Fruit fly (Drosophila melanogaster): ENCODE data around the gene CG34012.

Gene CG34012

dm6 chr3L:11097982-11098663 lies 11.2 kb downstream of the CG34012 start, which contains the start of the genes Irbp18 and APP-BP1 (continued):
- TF ChIP-seq cwo (GFP tag; optimal IDR thresholded peaks at IDR 0.05) (peak; percentile 90), sug (tag; optimal IDR thresholded peaks at IDR 0.05) (peak; percentile 89), CG12299 (tag; optimal IDR thresholded peaks at IDR 0.05) (peak; percentile 85), CG13287 (GFP tag; IDR thresholded peaks at IDR 0.05; ENCODE audit: partially characterized antibody) (no peak), sens-2 (GFP tag; IDR thresholded peaks at IDR 0.05) (peak; percentile 72), CG10366 (GFP tag; IDR thresholded peaks at IDR 0.05) (peak; percentile 84), E2f2 (GFP tag; IDR thresholded peaks at IDR 0.05) (peak; percentile 63), crol (GFP tag; IDR thresholded peaks at IDR 0.05) (peak; percentile 43; the same call in 1 of the 2 replicates), Hr39 (optimal IDR thresholded peaks at IDR 0.05) (no peak), Oaz (GFP tag; IDR thresholded peaks at IDR 0.05) (peak; percentile 70), az2 (GFP tag; optimal IDR thresholded peaks at IDR 0.05) (peak; percentile 96), CG13624 (GFP tag; optimal IDR thresholded peaks at IDR 0.05) (peak; percentile 95), CG2875 (GFP tag; optimal IDR thresholded peaks at IDR 0.05) (peak; percentile 90), Rfx (GFP tag; IDR thresholded peaks at IDR 0.05) (peak; percentile 90), Fer3 (tag; optimal IDR thresholded peaks at IDR 0.05) (peak; percentile 90), CG2678 (tag; optimal IDR thresholded peaks at IDR 0.05) (peak; percentile 95), nom (GFP tag; optimal IDR thresholded peaks at IDR 0.05) (peak; percentile 76), CG10565 (GFP tag; optimal IDR thresholded peaks at IDR 0.05) (peak; percentile 89), CrebB (tag; optimal IDR thresholded peaks at IDR 0.05) (peak; percentile 83), mld (GFP tag; IDR thresholded peaks at IDR 0.05; ENCODE audit: partially characterized antibody) (no peak), Max (GFP tag; optimal IDR thresholded peaks at IDR 0.05) (peak; percentile 97), HLH3B (GFP tag; IDR thresholded peaks at IDR 0.05) (peak; percentile 75), Side (GFP tag; optimal IDR thresholded peaks at IDR 0.05) (peak; percentile 92), CG1603 (tag; optimal IDR thresholded peaks at IDR 0.05) (peak; percentile 88), Mes4 (GFP tag; optimal IDR thresholded peaks at IDR 0.05) (peak; percentile 90), Tbp (GFP tag; optimal IDR thresholded peaks at IDR 0.05) (no peak), disco-r (GFP tag; optimal IDR thresholded peaks at IDR 0.05) (peak; percentile 93), Oli (tag; optimal IDR thresholded peaks at IDR 0.05) (peak; percentile 93), aop (GFP tag; IDR thresholded peaks at IDR 0.05) (peak; percentile 53; the same call in 1 of the 2 replicates), CG1233 (GFP tag; optimal IDR thresholded peaks at IDR 0.05) (peak; percentile 94), CG30020 (tag; optimal IDR thresholded peaks at IDR 0.05) (peak; percentile 79), vfl (GFP tag; optimal IDR thresholded peaks at IDR 0.05) (peak; percentile 93), Six4 (GFP tag; optimal IDR thresholded peaks at IDR 0.05) (peak; percentile 94), ara (GFP tag; IDR thresholded peaks at IDR 0.05) (peak; percentile 84), Gug (GFP tag; IDR thresholded peaks at IDR 0.05) (peak; percentile 84), CG9876 (GFP tag; optimal IDR thresholded peaks at IDR 0.05) (peak; percentile 84), CG17568 (GFP tag; optimal IDR thresholded peaks at IDR 0.05) (peak; percentile 87), CG11085 (GFP tag; IDR thresholded peaks at IDR 0.05) (peak; percentile 68; the same call in 1 of the 2 replicates), otp (GFP tag; IDR thresholded peaks at IDR 0.05) (peak; percentile 80; the same call in 2 of the 3 replicates), CG17912 (GFP tag; optimal IDR thresholded peaks at IDR 0.05) (peak; percentile 47), Ets97D (GFP tag; optimal IDR thresholded peaks at IDR 0.05) (peak; percentile 91), yki (optimal IDR thresholded peaks at IDR 0.05) (no peak), so (GFP tag; IDR thresholded peaks at IDR 0.05) (peak; percentile 91), Bteb2 (GFP tag; optimal IDR thresholded peaks at IDR 0.05) (peak; percentile 94), Taf1 (GFP tag; IDR thresholded peaks at IDR 0.05) (peak; percentile 67), pb (GFP tag; optimal IDR thresholded peaks at IDR 0.05) (peak; percentile 81), ATbp (GFP tag; optimal IDR thresholded peaks at IDR 0.05) (peak; percentile 83), CG1792 (GFP tag; optimal IDR thresholded peaks at IDR 0.05) (peak; percentile 91), CG33213 (GFP tag; optimal IDR thresholded peaks at IDR 0.05) (peak; percentile 88), CG7357 (GFP tag; IDR thresholded peaks at IDR 0.05) (peak; percentile 66; the same call in 2 of the 3 replicates), CG4328 (GFP tag; optimal IDR thresholded peaks at IDR 0.05) (peak; percentile 91)
